Fruit fly (Drosophila melanogaster) whole organism, embryonic: Measurements from ENCODE around the gene CG7916.

ENCODE experiments used
- Bdp1 ChIP-seq: fragments of 200-800 bp; sonication (Bioruptor generic); optimal IDR thresholded peaks from 3 replicates; lab custom pipeline; 2016; ENCODE audit warnings: missing biosample characterization, missing genetic modification characterization
- Doc2 ChIP-seq: fragments of 200-800 bp; sonication (Bioruptor generic); IDR thresholded peaks from 2 replicates; pipeline ENCODE4 v1.3.6; 2022; ENCODE audit warnings: missing biosample characterization, missing genetic modification characterization
- Nf-YB ChIP-seq: fragments of 200-800 bp; sonication (Bioruptor generic); optimal IDR thresholded peaks from 3 replicates; lab custom pipeline; 2019; ENCODE audit warnings: missing biosample characterization, mild to moderate bottlenecking, missing genetic modification characterization, moderate library complexity

DNA sequence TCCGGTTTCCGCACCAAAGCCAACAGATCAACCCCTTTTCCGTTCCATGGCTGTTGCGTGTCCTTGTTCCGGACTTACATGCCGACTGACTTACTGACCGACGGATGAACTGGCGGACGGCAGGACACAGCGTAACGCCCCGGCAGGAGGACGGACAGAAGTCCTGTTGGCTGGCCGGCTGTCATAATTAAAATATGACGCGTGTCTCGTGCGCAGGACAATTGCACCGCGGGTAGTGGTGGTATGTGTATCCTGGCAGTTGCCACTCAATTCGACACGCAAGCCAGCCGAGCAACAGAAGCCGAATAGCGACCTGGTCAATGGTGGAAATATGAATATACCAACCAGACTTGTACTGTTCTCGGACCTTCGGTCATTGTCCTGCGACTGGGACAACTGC lies 22.8 kb downstream of the CG7916 start:
- TF ChIP-seq Doc2 (GFP tag; lab: Robert Waterston, UW) (no peak), Bdp1 (GFP tag; lab: Kevin White, UChicago) (no peak), Nf-YB (no peak)
